Worm (Caenorhabditis elegans) whole organism, L4/young adult: ENCODE data around the gene vps-11.

ENCODE experiments used
- W03F9.2 ChIP-seq: fragments of 150-350 bp; optimal IDR thresholded peaks from 2 replicates; lab custom pipeline; 2014; ENCODE audit warnings: missing biosample characterization, missing genetic modification characterization
- him-1 ChIP-seq: sonication (generic microtip); optimal IDR thresholded peaks from 2 replicates; lab custom pipeline; 2016; ENCODE audit warnings: missing genotype, missing genetic modification reagents, missing genetic modification characterization, missing compliant biosample characterization

ce11 chrII:10765238-10765637 is 28.1 kb downstream of the vps-11 start:
- TF ChIP-seq him-1 (tag; lab: Kevin White, UChicago) (no peak), W03F9.2 (no peak)
